Worm (Caenorhabditis elegans) whole organism, L4 larva: ENCODE results near the gene grl-24.

ENCODE experiments used
- F37D6.2 ChIP-seq: sonication (generic microtip); optimal IDR thresholded peaks from 2 replicates; lab custom pipeline; 2016; ENCODE audit warnings: mild to moderate bottlenecking, missing genetic modification characterization, missing compliant biosample characterization
- R02D3.7 ChIP-seq: fragments of 150-350 bp; sonication (generic microtip); optimal IDR thresholded peaks from 3 replicates; lab custom pipeline; 2014; ENCODE audit warnings: missing biosample characterization, missing genetic modification characterization
- T26A8.4 ChIP-seq: fragments of 200-800 bp; sonication (Bioruptor generic); IDR thresholded peaks from 2 replicates; pipeline ENCODE4 v1.3.6; 2022; ENCODE audit warnings: missing genetic modification characterization, missing compliant biosample characterization
- Y105C5A.15 ChIP-seq: fragments of 200-800 bp; sonication (Bioruptor generic); IDR thresholded peaks from 2 replicates; pipeline ENCODE4 v1.3.6; 2022; ENCODE audit warnings: missing genetic modification characterization, missing compliant biosample characterization
- aha-1 ChIP-seq: fragments of 150-350 bp; peaks from one replicate; lab custom pipeline; 2014; ENCODE audit warnings: missing biosample characterization, missing genetic modification characterization
- arid-1 ChIP-seq: fragments of 200-800 bp; sonication (Bioruptor generic); conservative IDR thresholded peaks from 2 replicates; pipeline ENCODE4 v1.3.6; 2022; ENCODE audit warnings: missing genetic modification reagents, missing genetic modification characterization, missing compliant biosample characterization
- ceh-28 ChIP-seq: fragments of 150-350 bp; optimal IDR thresholded peaks from 2 replicates; lab custom pipeline; 2014; ENCODE audit warnings: missing biosample characterization, missing genetic modification reagents, missing genetic modification characterization
- ceh-44 ChIP-seq: fragments of 200-800 bp; sonication (Bioruptor generic); IDR thresholded peaks from 2 replicates; pipeline ENCODE4 v1.3.6; 2022; ENCODE audit warnings: missing genetic modification reagents, missing genetic modification characterization, missing compliant biosample characterization
- ceh-82 ChIP-seq: sonication (generic microtip); optimal IDR thresholded peaks from 2 replicates; lab custom pipeline; 2017; ENCODE audit warnings: missing biosample characterization, missing genetic modification characterization
- ctbp-1 ChIP-seq: fragments of 200-800 bp; sonication (Bioruptor generic); IDR thresholded peaks from 2 replicates; pipeline ENCODE4 v1.3.6; 2022; ENCODE audit warnings: missing genetic modification reagents, missing genetic modification characterization, missing compliant biosample characterization
- daf-16 ChIP-seq, 3 experiments: sonication (generic microtip); optimal IDR thresholded peaks; 2 replicates each; lab custom pipeline; 2016 to 2017; ENCODE audit warnings: missing genetic modification characterization in 3 of 3, missing genetic modification reagents in 3 of 3, mild to moderate bottlenecking in 2 of 3, missing compliant biosample characterization in 2 of 3, missing biosample characterization in 1 of 3, moderate library complexity in 1 of 3
- daf-19 ChIP-seq: fragments of 200-800 bp; sonication (Bioruptor generic); conservative IDR thresholded peaks from 2 replicates; pipeline ENCODE4 v1.3.6; 2022; ENCODE audit warnings: missing genetic modification characterization, missing compliant biosample characterization
- dmd-6 ChIP-seq: fragments of 200-800 bp; sonication (Bioruptor generic); IDR thresholded peaks from 2 replicates; pipeline ENCODE4 v1.3.6; 2022; ENCODE audit warnings: missing genetic modification reagents, missing genetic modification characterization, missing compliant biosample characterization
- dpl-1 ChIP-seq: fragments of 150-350 bp; optimal IDR thresholded peaks from 2 replicates; lab custom pipeline; 2014; ENCODE audit warnings: missing biosample characterization, missing genetic modification reagents, missing genetic modification characterization
- dve-1 ChIP-seq: sonication (generic microtip); optimal IDR thresholded peaks from 2 replicates; lab custom pipeline; 2017; ENCODE audit warnings: antibody characterized with exemption, mild to moderate bottlenecking, missing genetic modification characterization, missing compliant biosample characterization; ENCODE audit not compliant: insufficient read depth
- egl-43 ChIP-seq: fragments of 200-800 bp; sonication (Bioruptor generic); IDR thresholded peaks from 2 replicates; pipeline ENCODE4 v1.3.6; 2022; ENCODE audit warnings: missing genetic modification reagents, missing genetic modification characterization, missing compliant biosample characterization
- fkh-10 ChIP-seq: fragments of 150-350 bp; optimal IDR thresholded peaks from 2 replicates; lab custom pipeline; 2014; ENCODE audit warnings: missing biosample characterization, missing genetic modification reagents, missing genetic modification characterization
- hlh-11 ChIP-seq: fragments of 200-800 bp; sonication (Bioruptor generic); optimal IDR thresholded peaks from 2 replicates; lab custom pipeline; 2018; ENCODE audit warnings: mild to moderate bottlenecking, missing genetic modification characterization, missing compliant biosample characterization
- jun-1 ChIP-seq: fragments of 150-350 bp; optimal IDR thresholded peaks from 2 replicates; lab custom pipeline; 2014; ENCODE audit warnings: missing biosample characterization, missing genetic modification reagents, missing genetic modification characterization
- lin-29 ChIP-seq: fragments of 200-800 bp; sonication (Bioruptor generic); IDR thresholded peaks from 2 replicates; pipeline ENCODE4 v1.3.6; 2022; ENCODE audit warnings: missing genetic modification reagents, missing genetic modification characterization, missing compliant biosample characterization
- lin-38 ChIP-seq: fragments of 200-800 bp; sonication (Bioruptor generic); IDR thresholded peaks from 2 replicates; pipeline ENCODE4 v1.3.6; 2022; ENCODE audit warnings: missing genetic modification reagents, missing genetic modification characterization, missing compliant biosample characterization
- lsy-2 ChIP-seq, 2 experiments: fragments of 150-350 bp in 1 of 2; sonication (generic microtip) in 1 of 2; optimal IDR thresholded peaks; 2 replicates each; lab custom pipeline; 2014 to 2017; ENCODE audit warnings: missing biosample characterization in 2 of 2, missing genetic modification characterization in 2 of 2
- mdl-1 ChIP-seq, 2 experiments: fragments of 150-350 bp in 1 of 2; sonication (generic microtip) in 1 of 2; optimal IDR thresholded peaks; 2 replicates each; lab custom pipeline; 2014 to 2017; ENCODE audit warnings: missing biosample characterization in 2 of 2, missing genetic modification characterization in 2 of 2
- mxl-2 ChIP-seq: fragments of 200-800 bp; sonication (Bioruptor generic); conservative IDR thresholded peaks from 2 replicates; pipeline ENCODE4 v1.3.6; 2022; ENCODE audit warnings: missing genetic modification reagents, missing genetic modification characterization, missing compliant biosample characterization
- mxl-3 ChIP-seq: fragments of 200-800 bp; sonication (Bioruptor generic); optimal IDR thresholded peaks from 2 replicates; lab custom pipeline; 2018; ENCODE audit warnings: mild to moderate bottlenecking, missing genetic modification characterization, missing compliant biosample characterization
- nhr-111 ChIP-seq: fragments of 200-800 bp; sonication (Bioruptor generic); optimal IDR thresholded peaks from 2 replicates; lab custom pipeline; 2018; ENCODE audit warnings: mild to moderate bottlenecking, missing genetic modification characterization, missing compliant biosample characterization
- nhr-28 ChIP-seq: fragments of 150-350 bp; optimal IDR thresholded peaks from 2 replicates; lab custom pipeline; 2014; ENCODE audit warnings: missing biosample characterization, missing genetic modification characterization
- nhr-77 ChIP-seq: fragments of 150-350 bp; optimal IDR thresholded peaks from 2 replicates; lab custom pipeline; 2014; ENCODE audit warnings: missing biosample characterization, missing genetic modification characterization
- pha-4 ChIP-seq, 2 experiments: fragments of 150-350 bp in 1 of 2; fragments of 200-800 bp in 1 of 2; sonication (Bioruptor generic) in 1 of 2; IDR thresholded peaks in 1 of 2; optimal IDR thresholded peaks in 1 of 2; 2 replicates each; pipeline versions ENCODE4 v1.3.6 to Lab custom; 2014 to 2022; ENCODE audit warnings: missing genetic modification characterization in 2 of 2, missing genetic modification reagents in 2 of 2, missing biosample characterization in 1 of 2, missing compliant biosample characterization in 1 of 2
- php-3 ChIP-seq: fragments of 200-800 bp; sonication (Bioruptor generic); IDR thresholded peaks from 2 replicates; pipeline ENCODE4 v1.3.6; 2022; ENCODE audit warnings: missing genetic modification reagents, missing genetic modification characterization, missing compliant biosample characterization
- pqm-1 ChIP-seq: sonication (generic microtip); optimal IDR thresholded peaks from 2 replicates; lab custom pipeline; 2017; ENCODE audit warnings: missing biosample characterization, missing genetic modification characterization
- rbr-2 ChIP-seq: sonication (generic microtip); optimal IDR thresholded peaks from 2 replicates; lab custom pipeline; 2016; ENCODE audit warnings: missing genotype, missing genetic modification characterization, missing compliant biosample characterization
- saeg-2 ChIP-seq: fragments of 200-800 bp; sonication (Bioruptor generic); IDR thresholded peaks from 2 replicates; pipeline ENCODE4 v1.3.6; 2022; ENCODE audit warnings: missing genetic modification reagents, missing genetic modification characterization, missing compliant biosample characterization
- snpc-1.2 ChIP-seq: fragments of 200-800 bp; sonication (Bioruptor generic); IDR thresholded peaks from 2 replicates; pipeline ENCODE4 v1.3.6; 2022; ENCODE audit warnings: missing genetic modification reagents, missing genetic modification characterization, missing compliant biosample characterization
- spr-3 ChIP-seq: fragments of 200-800 bp; sonication (Bioruptor generic); optimal IDR thresholded peaks from 2 replicates; lab custom pipeline; 2018; ENCODE audit warnings: mild to moderate bottlenecking, missing genetic modification characterization, missing compliant biosample characterization
- unc-130 ChIP-seq: sonication (generic microtip); optimal IDR thresholded peaks from 2 replicates; lab custom pipeline; 2016; ENCODE audit warnings: missing genetic modification reagents, missing genetic modification characterization, missing compliant biosample characterization
- unc-62 ChIP-seq, 3 experiments: fragments of 150-350 bp in 1 of 3; sonication (generic microtip); optimal IDR thresholded peaks in 2 of 3; peaks in 1 of 3; 1 replicate in 1 of 3; 2 replicates in 2 of 3; lab custom pipeline; 2014 to 2017; ENCODE audit warnings: missing biosample characterization in 3 of 3, missing genetic modification characterization in 3 of 3, missing genetic modification reagents in 3 of 3, missing genotype in 1 of 3
- zfp-3 ChIP-seq: fragments of 200-800 bp; sonication (Bioruptor generic); conservative IDR thresholded peaks from 2 replicates; pipeline ENCODE4 v1.3.6; 2022; ENCODE audit warnings: missing genetic modification reagents, missing genetic modification characterization, missing compliant biosample characterization

grl-24 gene

ce11 chrIV:17467825-17468224 is 7.8 kb downstream of the grl-24 start:
- TF ChIP-seq ctbp-1 (GFP tag; lab: Robert Waterston, UW) (no peak), aha-1 (peak; percentile 71)

ce11 chrIV:17467325-17467724 is 8.3 kb downstream of the grl-24 start, which contains the start of gene elo-2:
Gene elo-2 (minus strand): TSS chrIV:17467408.
- TF ChIP-seq daf-16 (GFP tag; optimal IDR thresholded peaks at IDR 0.05; lab: Kevin White, UChicago) (no peak), daf-16 (tag; optimal IDR thresholded peaks at IDR 0.05; lab: Kevin White, UChicago) (peak; percentile 53), T26A8.4 (GFP tag; lab: Robert Waterston, UW) (no peak), Y105C5A.15 (no peak), pqm-1 (tag; lab: Kevin White, UChicago) (peak; percentile 24), php-3 (GFP tag; lab: Robert Waterston, UW) (peak; percentile 65; the same call in 1 of the 2 replicates), daf-19 (no peak), nhr-77 (tag; lab: Kevin White, UChicago) (peak; percentile 7), nhr-28 (tag; lab: Kevin White, UChicago) (peak; percentile 62), lsy-2 (tag; optimal IDR thresholded peaks at IDR 0.05; lab: Kevin White, UChicago) (no peak), nhr-111 (GFP tag; lab: Kevin White, UChicago) (no peak), mxl-3 (GFP tag; lab: Kevin White, UChicago) (no peak), unc-62 (GFP tag; optimal IDR thresholded peaks at IDR 0.05 in 1 of 2; lab: Kevin White, UChicago) (no peak), unc-62 (tag; optimal IDR thresholded peaks at IDR 0.05; lab: Kevin White, UChicago) (no peak), aha-1 (peak; percentile 91), dmd-6 (GFP tag; lab: Robert Waterston, UW) (peak; percentile 72), hlh-11 (tag; lab: Kevin White, UChicago) (peak; percentile 66), fkh-10 (no peak), mxl-2 (GFP tag; lab: Robert Waterston, UW) (no peak), dpl-1 (no peak), dve-1 (tag; lab: Kevin White, UChicago) (peak; percentile 65)

ce11 chrIV:17465886-17466285 is 9.8 kb downstream of the grl-24 start, which contains the start of gene F11E6.6:
Gene F11E6.6 (minus strand): TSS chrIV:17465986.
- peak; percentile 23 for TF ChIP-seq nhr-77 (tag; lab: Kevin White, UChicago)
- no peak for TF ChIP-seq T26A8.4 (GFP tag; lab: Robert Waterston, UW)
- TF ChIP-seq dmd-6 (GFP tag; lab: Robert Waterston, UW): 0 out of 2 replicates have a peak, but pooled peaks have one; percentile 8
- TF ChIP-seq daf-16 (GFP tag; optimal IDR thresholded peaks at IDR 0.05; lab: Kevin White, UChicago): no peak
- TF ChIP-seq daf-16 (tag; optimal IDR thresholded peaks at IDR 0.05; lab: Kevin White, UChicago): peak; percentile 23
- peak; percentile 46 for TF ChIP-seq pqm-1 (tag; lab: Kevin White, UChicago)
- TF ChIP-seq rbr-2: no peak
- TF ChIP-seq ceh-82 (tag; lab: Kevin White, UChicago): no peak

- TF ChIP-seq F37D6.2 (tag; lab: Kevin White, UChicago) (no peak), spr-3 (no peak), unc-130 (GFP tag; lab: Kevin White, UChicago) (no peak), pha-4 (GFP tag; IDR thresholded peaks at IDR 0.05; lab: Robert Waterston, UW) (no peak), pha-4 (tag; optimal IDR thresholded peaks at IDR 0.05; lab: Kevin White, UChicago) (no peak)
Observed at ce11 chrIV:17463108-17463608, 12.5 kb downstream of the grl-24 start, which contains the start of gene F11E6.10. Gene F11E6.10 (minus strand): TSS chrIV:17463158.

- TF ChIP-seq unc-130 (GFP tag; lab: Kevin White, UChicago) (peak; percentile 47), dmd-6 (GFP tag; lab: Robert Waterston, UW) (peak; percentile 22; the same call in 1 of the 2 replicates), hlh-11 (tag; lab: Kevin White, UChicago) (peak; percentile 37), jun-1 (tag; lab: Kevin White, UChicago) (no peak), lin-29 (GFP tag; lab: Robert Waterston, UW) (no peak), ceh-44 (GFP tag; lab: Robert Waterston, UW) (no peak), pha-4 (GFP tag; IDR thresholded peaks at IDR 0.05; lab: Robert Waterston, UW) (no peak), pha-4 (tag; optimal IDR thresholded peaks at IDR 0.05; lab: Kevin White, UChicago) (peak; percentile 47), zfp-3 (GFP tag; lab: Robert Waterston, UW) (no peak), egl-43 (GFP tag; lab: Robert Waterston, UW) (no peak), arid-1 (no peak), mdl-1 (tag; optimal IDR thresholded peaks at IDR 0.05; lab: Kevin White, UChicago) (no peak), saeg-2 (GFP tag; lab: Robert Waterston, UW) (no peak), nhr-28 (tag; lab: Kevin White, UChicago) (peak; percentile 75), Y105C5A.15 (no peak), dpl-1 (peak; percentile 84), lin-38 (GFP tag; lab: Robert Waterston, UW) (peak; percentile 29), unc-62 (GFP tag; optimal IDR thresholded peaks at IDR 0.05 in 1 of 2; lab: Kevin White, UChicago) (peak in 1 of 2 experiments; percentile 79), unc-62 (tag; optimal IDR thresholded peaks at IDR 0.05; lab: Kevin White, UChicago) (no peak), snpc-1.2 (GFP tag; lab: Robert Waterston, UW) (peak; percentile 76), R02D3.7 (tag; lab: Kevin White, UChicago) (no peak), ceh-28 (tag; lab: Kevin White, UChicago) (no peak)
Observed at ce11 chrIV:17461222-17461707, 14.4 kb downstream of the grl-24 start, which contains the start of gene rif-1.1. Gene rif-1.1 (minus strand): TSS chrIV:17461272.
